Fruit fly (Drosophila melanogaster): ENCODE results near the gene AOX4.

- TF ChIP-seq Smox (GFP tag; optimal IDR thresholded peaks at IDR 0.05) (no peak), OdsH (GFP tag; optimal IDR thresholded peaks at IDR 0.05) (peak; percentile 58), eg (GFP tag; IDR thresholded peaks at IDR 0.05) (peak; percentile 89), svp (GFP tag) (peak; percentile 23), acj6 (GFP tag; optimal IDR thresholded peaks at IDR 0.05) (peak; percentile 28), fd59A (GFP tag; optimal IDR thresholded peaks at IDR 0.05) (no peak), CG8632 (GFP tag; optimal IDR thresholded peaks at IDR 0.05) (no peak), Blimp-1 (GFP tag; optimal IDR thresholded peaks at IDR 0.05) (no peak)
Observed at dm6 chr3R:15566948-15567347, 14.3 kb upstream of the AOX4 start.

Measured in whole organism, prepupa.